Worm (Caenorhabditis elegans) whole organism, L3 larva: ENCODE data around the gene sri-6.

Experiments
- R02D3.7 ChIP-seq: fragments of 150-350 bp; optimal IDR thresholded peaks from 2 replicates; lab custom pipeline; 2014; ENCODE audit warnings: missing biosample characterization, missing genetic modification characterization
- ama-1 ChIP-seq: fragments of 150-350 bp; optimal IDR thresholded peaks from 2 replicates; lab custom pipeline; 2018
- fkh-2 ChIP-seq: fragments of 150-350 bp; optimal IDR thresholded peaks from 2 replicates; lab custom pipeline; 2014; ENCODE audit warnings: missing biosample characterization, missing genetic modification reagents, missing genetic modification characterization
- hmg-11 ChIP-seq: sonication (generic microtip); optimal IDR thresholded peaks from 2 replicates; lab custom pipeline; 2016; ENCODE audit warnings: missing genetic modification characterization, missing compliant biosample characterization
- lin-39 ChIP-seq: fragments of 150-350 bp; optimal IDR thresholded peaks from 2 replicates; lab custom pipeline; 2018; ENCODE audit warnings: missing biosample characterization, missing genetic modification reagents, missing genetic modification characterization
- nhr-12 ChIP-seq: fragments of 150-350 bp; optimal IDR thresholded peaks from 2 replicates; lab custom pipeline; 2014; ENCODE audit warnings: missing biosample characterization, missing genetic modification characterization
- nhr-23 ChIP-seq: fragments of 150-350 bp; optimal IDR thresholded peaks from 2 replicates; lab custom pipeline; 2014; ENCODE audit warnings: missing biosample characterization, missing genetic modification reagents, missing genetic modification characterization
- nhr-76 ChIP-seq: fragments of 150-350 bp; sonication (generic microtip); optimal IDR thresholded peaks from 5 replicates; lab custom pipeline; 2014; ENCODE audit warnings: missing biosample characterization, missing genetic modification characterization
- pha-4 ChIP-seq: fragments of 150-350 bp; optimal IDR thresholded peaks from 2 replicates; lab custom pipeline; 2014; ENCODE audit warnings: missing biosample characterization, missing genetic modification reagents, missing genetic modification characterization
- skn-1 ChIP-seq: fragments of 150-350 bp; optimal IDR thresholded peaks from 2 replicates; lab custom pipeline; 2014; ENCODE audit warnings: missing biosample characterization, missing genetic modification characterization
- snpc-4 ChIP-seq: fragments of 150-350 bp; optimal IDR thresholded peaks from 2 replicates; lab custom pipeline; 2014; ENCODE audit warnings: missing biosample characterization, missing genetic modification characterization
- unc-62 ChIP-seq: fragments of 150-350 bp; sonication (generic microtip); optimal IDR thresholded peaks from 4 replicates; lab custom pipeline; 2014; ENCODE audit warnings: missing biosample characterization, missing genetic modification reagents, missing genetic modification characterization

The sri-6 gene

ce11 chrV:13235313-13235712 is 49.8 kb downstream of the sri-6 start:
- TF ChIP-seq nhr-12 (tag; lab: Kevin White, UChicago) (no peak), lin-39 (tag; lab: Kevin White, UChicago) (no peak), nhr-23 (no peak), ama-1 (lab: Kevin White, UChicago) (no peak), unc-62 (GFP tag; lab: Kevin White, UChicago) (no peak), nhr-76 (tag; lab: Kevin White, UChicago) (no peak), R02D3.7 (tag; lab: Kevin White, UChicago) (no peak), pha-4 (tag; lab: Kevin White, UChicago) (no peak)

- TF ChIP-seq fkh-2 (tag; lab: Kevin White, UChicago) (no peak), hmg-11 (tag; lab: Kevin White, UChicago) (no peak), snpc-4 (tag; lab: Kevin White, UChicago) (no peak), skn-1 (no peak)
Observed at ce11 chrV:13236507-13236906, 51.0 kb downstream of the sri-6 start, which contains the start of gene dmd-10. Gene dmd-10 (minus strand): TSS chrV:13236607.
